Fruit fly (Drosophila melanogaster) whole organism: ENCODE measurements around the gene Polr3D.

Experiments used
- CG8478 ChIP-seq: fragments of >200 bp; optimal IDR thresholded peaks from 2 replicates; lab custom pipeline; 2018; ENCODE audit warnings: inconsistent platforms
- EcR ChIP-seq, 2 experiments: fragments of >200 bp; optimal IDR thresholded peaks; 2 replicates each; lab custom pipeline; 2017; ENCODE audit warnings: missing biosample characterization in 2 of 2, missing genetic modification characterization in 2 of 2, missing genetic modification reagents in 2 of 2
- pan ChIP-seq: fragments of >200 bp; optimal IDR thresholded peaks from 2 replicates; lab custom pipeline; 2017
- psq ChIP-seq: fragments of >200 bp; optimal IDR thresholded peaks from 2 replicates; lab custom pipeline; 2017
- usp ChIP-seq: fragments of >200 bp; optimal IDR thresholded peaks from 2 replicates; lab custom pipeline; 2017; ENCODE audit warnings: missing biosample characterization, missing genetic modification characterization, mixed read lengths

DNA sequence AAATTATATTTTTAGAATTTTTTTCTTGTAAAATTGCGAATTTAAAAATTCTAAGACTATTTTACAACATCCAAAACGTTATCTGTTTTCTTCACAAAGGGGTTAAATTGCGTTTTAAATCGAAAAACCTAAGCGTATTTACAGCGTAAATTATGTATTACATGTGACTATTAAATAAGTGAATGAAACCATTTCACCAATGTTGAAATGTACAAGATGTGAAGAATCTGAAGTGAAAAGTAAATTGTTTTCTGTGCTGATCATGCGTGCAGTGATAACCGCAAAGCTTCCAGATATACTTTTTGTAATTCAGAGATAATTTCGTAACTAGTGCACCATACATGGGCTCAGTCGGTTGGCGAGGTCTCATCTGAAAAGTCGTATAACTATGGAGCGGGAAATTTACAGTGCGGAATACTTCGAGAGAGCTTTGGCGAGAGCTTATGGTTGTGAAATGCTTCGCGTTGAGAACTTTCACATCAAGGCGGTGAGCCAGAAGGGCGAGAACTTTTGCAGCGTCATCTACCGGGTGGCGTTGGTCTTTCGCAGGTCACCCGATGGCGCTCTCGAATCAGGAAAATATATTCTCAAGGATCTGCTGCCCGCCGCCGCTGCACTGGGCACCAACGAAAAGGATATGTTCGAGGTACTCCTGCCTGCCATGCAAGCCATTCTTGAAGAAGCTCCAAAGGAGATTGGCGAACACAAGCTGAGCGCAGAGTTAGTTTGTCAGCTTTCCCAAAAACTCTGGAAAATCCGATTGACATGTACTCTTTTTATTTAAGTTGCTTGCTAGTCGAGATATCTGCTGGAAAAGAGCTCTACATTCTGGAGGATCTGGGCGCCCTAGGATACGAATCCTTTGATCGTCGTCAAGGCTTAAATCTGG, 4.9 kb upstream of the Polr3D start:
- TF ChIP-seq psq (lab: Kevin White, UChicago) (no peak), CG8478 (lab: Kevin White, UChicago) (no peak), pan (no peak), EcR (GFP tag; optimal IDR thresholded peaks at IDR 0.05; lab: Kevin White, UChicago) (no peak), usp (GFP tag; lab: Kevin White, UChicago) (no peak)
